Worm (Caenorhabditis elegans) whole organism, midembryonic: Measurements from ENCODE around the gene nhr-131.

ENCODE experiments used
- T22C8.4 ChIP-seq: fragments of 200-800 bp; sonication (Bioruptor generic); IDR thresholded peaks from 2 replicates; pipeline ENCODE4 v1.3.6; 2022; ENCODE audit warnings: missing genetic modification characterization, missing compliant biosample characterization
- cog-1 ChIP-seq: sonication (generic microtip); optimal IDR thresholded peaks from 2 replicates; lab custom pipeline; 2016; ENCODE audit warnings: missing genetic modification characterization, missing compliant biosample characterization
- flt-1 ChIP-seq: fragments of 200-800 bp; sonication (Bioruptor generic); IDR thresholded peaks from 2 replicates; pipeline ENCODE4 v1.3.6; 2022; ENCODE audit warnings: missing genetic modification characterization, missing compliant biosample characterization
- klf-2 ChIP-seq: fragments of 200-800 bp; sonication (Bioruptor generic); conservative IDR thresholded peaks from 2 replicates; pipeline ENCODE4 v1.3.6; 2022; ENCODE audit warnings: missing genetic modification reagents, missing genetic modification characterization, missing compliant biosample characterization
- med-1 ChIP-seq: sonication (generic microtip); optimal IDR thresholded peaks from 2 replicates; lab custom pipeline; 2017; ENCODE audit warnings: missing genetic modification characterization, mild to moderate bottlenecking, missing compliant biosample characterization, antibody characterized with exemption, missing genetic modification reagents; ENCODE audit not compliant: insufficient read depth
- ref-1 ChIP-seq: fragments of 200-800 bp; sonication (Bioruptor generic); conservative IDR thresholded peaks from 2 replicates; pipeline ENCODE4 v1.3.6; 2022; ENCODE audit warnings: missing genetic modification reagents, missing genetic modification characterization, missing compliant biosample characterization
- tab-1 ChIP-seq: fragments of 200-800 bp; sonication (Bioruptor generic); IDR thresholded peaks from 2 replicates; pipeline ENCODE4 v1.3.6; 2022; ENCODE audit warnings: missing genetic modification characterization, missing compliant biosample characterization
- ztf-23 ChIP-seq: fragments of 200-800 bp; sonication (Bioruptor generic); IDR thresholded peaks from 2 replicates; pipeline ENCODE4 v1.3.6; 2022; ENCODE audit warnings: missing genetic modification reagents, missing genetic modification characterization, missing compliant biosample characterization
- ztf-29 ChIP-seq: fragments of 200-800 bp; sonication (Bioruptor generic); IDR thresholded peaks from 2 replicates; pipeline ENCODE4 v1.3.6; 2022; ENCODE audit warnings: missing genetic modification reagents, missing genetic modification characterization, missing compliant biosample characterization

ce11 chrV:489320-489719 is 4.8 kb upstream of the nhr-131 start, which contains the start of gene nhr-106:
- TF ChIP-seq ztf-29 (GFP tag; lab: Robert Waterston, UW) (no peak), ztf-23 (GFP tag; lab: Robert Waterston, UW) (no peak), flt-1 (no peak), T22C8.4 (GFP tag; lab: Robert Waterston, UW) (no peak), tab-1 (GFP tag; lab: Robert Waterston, UW) (no peak), ref-1 (GFP tag; lab: Robert Waterston, UW) (no peak), cog-1 (no peak), klf-2 (no peak), med-1 (GFP tag; lab: Kevin White, UChicago) (no peak)
